Worm (Caenorhabditis elegans) whole organism, L3 larva: Measurements from ENCODE around the gene fbxb-54.

Experiments
- ZK546.5 ChIP-seq: sonication (generic microtip); optimal IDR thresholded peaks from 2 replicates; lab custom pipeline; 2017; ENCODE audit warnings: missing biosample characterization, missing genetic modification characterization
- aly-2 ChIP-seq: fragments of 150-350 bp; optimal IDR thresholded peaks from 2 replicates; lab custom pipeline; 2014; ENCODE audit warnings: missing biosample characterization, missing genetic modification characterization
- ceh-16 ChIP-seq: sonication (generic microtip); optimal IDR thresholded peaks from 2 replicates; lab custom pipeline; 2017; ENCODE audit warnings: missing biosample characterization, missing genetic modification characterization
- ceh-28 ChIP-seq: fragments of 150-350 bp; optimal IDR thresholded peaks from 2 replicates; lab custom pipeline; 2014; ENCODE audit warnings: missing biosample characterization, missing genetic modification reagents, missing genetic modification characterization
- ceh-82 ChIP-seq: fragments of 150-350 bp; optimal IDR thresholded peaks from 2 replicates; lab custom pipeline; 2014; ENCODE audit warnings: missing biosample characterization, missing genetic modification characterization
- ceh-9 ChIP-seq: sonication (generic microtip); optimal IDR thresholded peaks from 2 replicates; lab custom pipeline; 2018; ENCODE audit warnings: missing biosample characterization, missing genetic modification characterization
- daf-12 ChIP-seq: fragments of 150-350 bp; optimal IDR thresholded peaks from 2 replicates; lab custom pipeline; 2014; ENCODE audit warnings: missing biosample characterization, missing genetic modification reagents, missing genetic modification characterization
- egl-5 ChIP-seq: fragments of 150-350 bp; optimal IDR thresholded peaks from 2 replicates; lab custom pipeline; 2017; ENCODE audit warnings: missing biosample characterization, missing genetic modification reagents, missing genetic modification characterization, inconsistent platforms
- elt-1 ChIP-seq: fragments of 150-350 bp; optimal IDR thresholded peaks from 2 replicates; lab custom pipeline; 2014; ENCODE audit warnings: missing biosample characterization, missing genetic modification characterization
- elt-2 ChIP-seq: sonication (generic microtip); optimal IDR thresholded peaks from 2 replicates; lab custom pipeline; 2016; ENCODE audit warnings: missing genetic modification reagents, mild to moderate bottlenecking, missing genetic modification characterization, missing compliant biosample characterization
- elt-3 ChIP-seq, 3 experiments: fragments of 150-350 bp in 1 of 3; sonication (generic microtip) in 2 of 3; optimal IDR thresholded peaks; 2 replicates in 2 of 3; 4 replicates in 1 of 3; lab custom pipeline; 2014 to 2017; ENCODE audit warnings: missing biosample characterization in 3 of 3, missing genetic modification characterization in 3 of 3
- fos-1 ChIP-seq: fragments of 150-350 bp; optimal IDR thresholded peaks from 2 replicates; lab custom pipeline; 2014; ENCODE audit warnings: missing biosample characterization, missing genetic modification characterization
- hmg-11 ChIP-seq: sonication (generic microtip); optimal IDR thresholded peaks from 2 replicates; lab custom pipeline; 2016; ENCODE audit warnings: missing genetic modification characterization, missing compliant biosample characterization
- jun-1 ChIP-seq: fragments of 150-350 bp; optimal IDR thresholded peaks from 2 replicates; lab custom pipeline; 2014; ENCODE audit warnings: missing biosample characterization, missing genetic modification reagents, missing genetic modification characterization
- lin-15B ChIP-seq: fragments of 150-350 bp; optimal IDR thresholded peaks from 2 replicates; lab custom pipeline; 2014; ENCODE audit warnings: missing biosample characterization, missing genetic modification characterization
- lin-39 ChIP-seq: fragments of 150-350 bp; optimal IDR thresholded peaks from 2 replicates; lab custom pipeline; 2018; ENCODE audit warnings: missing biosample characterization, missing genetic modification reagents, missing genetic modification characterization
- lsy-12 ChIP-seq: sonication (generic microtip); optimal IDR thresholded peaks from 2 replicates; lab custom pipeline; 2016; ENCODE audit warnings: mild to moderate bottlenecking, missing genetic modification characterization, missing compliant biosample characterization
- mdl-1 ChIP-seq: fragments of 150-350 bp; optimal IDR thresholded peaks from 2 replicates; lab custom pipeline; 2014; ENCODE audit warnings: missing biosample characterization, missing genetic modification characterization
- nfya-1 ChIP-seq: sonication (generic microtip); optimal IDR thresholded peaks from 2 replicates; lab custom pipeline; 2017; ENCODE audit warnings: missing genetic modification characterization, mild to moderate bottlenecking, missing compliant biosample characterization, antibody characterized with exemption, moderate library complexity; ENCODE audit not compliant: insufficient read depth
- nhr-11 ChIP-seq: fragments of 150-350 bp; optimal IDR thresholded peaks from 2 replicates; lab custom pipeline; 2014; ENCODE audit warnings: missing biosample characterization, missing genetic modification characterization
- nhr-23 ChIP-seq: fragments of 150-350 bp; optimal IDR thresholded peaks from 2 replicates; lab custom pipeline; 2014; ENCODE audit warnings: missing biosample characterization, missing genetic modification reagents, missing genetic modification characterization
- nhr-28 ChIP-seq: fragments of 150-350 bp; optimal IDR thresholded peaks from 2 replicates; lab custom pipeline; 2014; ENCODE audit warnings: missing biosample characterization, missing genetic modification characterization
- nhr-43 ChIP-seq: sonication (generic microtip); optimal IDR thresholded peaks from 2 replicates; lab custom pipeline; 2016; ENCODE audit warnings: mild to moderate bottlenecking, missing genetic modification characterization, missing compliant biosample characterization; ENCODE audit not compliant: poor library complexity, severe bottlenecking
- nhr-67 ChIP-seq: fragments of 150-350 bp; optimal IDR thresholded peaks from 2 replicates; lab custom pipeline; 2014; ENCODE audit warnings: missing biosample characterization, missing genetic modification characterization
- nhr-76 ChIP-seq: fragments of 150-350 bp; sonication (generic microtip); optimal IDR thresholded peaks from 5 replicates; lab custom pipeline; 2014; ENCODE audit warnings: missing biosample characterization, missing genetic modification characterization
- nhr-77 ChIP-seq: fragments of 150-350 bp; optimal IDR thresholded peaks from 2 replicates; lab custom pipeline; 2014; ENCODE audit warnings: missing biosample characterization, missing genetic modification characterization
- pha-4 ChIP-seq: fragments of 150-350 bp; optimal IDR thresholded peaks from 2 replicates; lab custom pipeline; 2014; ENCODE audit warnings: missing biosample characterization, missing genetic modification reagents, missing genetic modification characterization
- pqm-1 ChIP-seq: fragments of 150-350 bp; optimal IDR thresholded peaks from 2 replicates; lab custom pipeline; 2017; ENCODE audit warnings: missing biosample characterization, missing genetic modification characterization, inconsistent platforms
- snpc-4 ChIP-seq: fragments of 150-350 bp; optimal IDR thresholded peaks from 2 replicates; lab custom pipeline; 2014; ENCODE audit warnings: missing biosample characterization, missing genetic modification characterization
- unc-39 ChIP-seq: sonication (generic microtip); optimal IDR thresholded peaks from 4 replicates; lab custom pipeline; 2017; ENCODE audit warnings: missing biosample characterization, missing genetic modification characterization
- unc-62 ChIP-seq: fragments of 150-350 bp; sonication (generic microtip); optimal IDR thresholded peaks from 4 replicates; lab custom pipeline; 2014; ENCODE audit warnings: missing biosample characterization, missing genetic modification reagents, missing genetic modification characterization

Gene fbxb-54

ce11 chrII:1589845-1590244 lies 33.7 kb upstream of the fbxb-54 start, which contains the start of gene T07H3.7:
T07H3.7 (minus strand) TSS chrII:1589945.
- no peak for TF ChIP-seq ceh-9 (tag; lab: Kevin White, UChicago)
- no peak for TF ChIP-seq lin-39 (tag; lab: Kevin White, UChicago)
- no peak for TF ChIP-seq snpc-4 (tag; lab: Kevin White, UChicago)
- TF ChIP-seq unc-62 (GFP tag; lab: Kevin White, UChicago), result no peak
- no peak for TF ChIP-seq nhr-28 (tag; lab: Kevin White, UChicago)
- no peak for TF ChIP-seq mdl-1 (tag; lab: Kevin White, UChicago)
- TF ChIP-seq nhr-23 (tag; lab: Kevin White, UChicago), result no peak

- TF ChIP-seq ceh-16 (tag; lab: Kevin White, UChicago), result no peak
- no peak for TF ChIP-seq lin-39 (tag; lab: Kevin White, UChicago)
Measured at ce11 chrII:1586305-1586704, 30.2 kb upstream of the fbxb-54 start, which contains the start of gene T07H3.8. T07H3.8 (plus strand) TSS chrII:1586605.

ce11 chrII:1584140-1584539 lies 28.0 kb upstream of the fbxb-54 start, which contains the start of gene clec-21:
clec-21 (minus strand) TSS chrII:1584240.
- TF ChIP-seq daf-12 (no peak), nhr-11 (tag; lab: Kevin White, UChicago) (no peak), lsy-12 (tag; lab: Kevin White, UChicago) (no peak), elt-1 (tag; lab: Kevin White, UChicago) (no peak), unc-62 (GFP tag; lab: Kevin White, UChicago) (no peak), egl-5 (tag; lab: Kevin White, UChicago) (no peak), elt-2 (tag; lab: Kevin White, UChicago) (no peak), mdl-1 (tag; lab: Kevin White, UChicago) (no peak), lin-39 (tag; lab: Kevin White, UChicago) (no peak), ceh-16 (tag; lab: Kevin White, UChicago) (no peak), unc-39 (tag; lab: Kevin White, UChicago) (no peak), hmg-11 (tag; lab: Kevin White, UChicago) (no peak), lin-15B (tag; lab: Kevin White, UChicago) (no peak), nhr-67 (no peak)

DNA sequence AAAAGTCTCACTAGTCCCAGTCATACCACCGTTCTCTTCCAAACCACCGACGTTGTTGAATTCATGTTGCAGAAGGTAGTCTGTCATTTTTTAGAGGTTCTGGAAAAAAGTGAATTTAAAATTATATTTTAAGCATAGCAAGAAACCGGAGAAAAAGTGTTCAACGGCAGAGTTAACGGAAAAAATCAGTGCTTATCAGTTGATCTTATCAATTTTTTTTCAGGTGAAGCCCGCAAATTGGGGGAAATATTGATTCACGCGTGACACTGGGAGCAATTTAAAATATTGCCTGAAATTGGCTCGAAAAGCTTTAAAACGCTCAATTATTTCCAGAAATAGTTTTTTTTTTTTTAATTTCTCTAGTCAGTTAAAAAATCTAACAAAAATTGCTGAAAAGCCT lies 23.8 kb upstream of the fbxb-54 start, which contains the start of gene math-38:
TSS of gene math-38 (minus strand) at position 101 of the 400 bp plus-strand sequence.
- TF ChIP-seq elt-2 (tag; lab: Kevin White, UChicago) (peak; percentile 56), elt-1 (tag; lab: Kevin White, UChicago) (no peak)

ce11 chrII:1576772-1577171 lies 20.7 kb upstream of the fbxb-54 start:
- TF ChIP-seq jun-1 (tag; lab: Kevin White, UChicago) (peak; percentile 21), lin-15B (tag; lab: Kevin White, UChicago) (no peak), ceh-82 (tag; lab: Kevin White, UChicago) (no peak), pqm-1 (tag; lab: Kevin White, UChicago) (peak; percentile 68), snpc-4 (tag; lab: Kevin White, UChicago) (no peak), unc-39 (tag; lab: Kevin White, UChicago) (no peak), ceh-28 (tag; lab: Kevin White, UChicago) (no peak), aly-2 (tag; lab: Kevin White, UChicago) (no peak), pha-4 (tag; lab: Kevin White, UChicago) (no peak), lsy-12 (tag; lab: Kevin White, UChicago) (no peak), elt-2 (tag; lab: Kevin White, UChicago) (peak; percentile 82), nhr-43 (tag; lab: Kevin White, UChicago) (no peak), elt-1 (tag; lab: Kevin White, UChicago) (no peak), mdl-1 (tag; lab: Kevin White, UChicago) (no peak)

- no peak for TF ChIP-seq lin-39 (tag; lab: Kevin White, UChicago)
- no peak for TF ChIP-seq elt-3 (tag; optimal IDR thresholded peaks at IDR 0.05; lab: Kevin White, UChicago)
- TF ChIP-seq nhr-76 (tag; lab: Kevin White, UChicago), result no peak
- TF ChIP-seq pqm-1 (tag; lab: Kevin White, UChicago), result no peak
- TF ChIP-seq lsy-12 (tag; lab: Kevin White, UChicago), result no peak
- TF ChIP-seq fos-1 (tag; lab: Kevin White, UChicago), result no peak
- TF ChIP-seq jun-1 (tag; lab: Kevin White, UChicago), result no peak
- no peak for TF ChIP-seq elt-2 (tag; lab: Kevin White, UChicago)
- no peak for TF ChIP-seq elt-1 (tag; lab: Kevin White, UChicago)
- TF ChIP-seq nhr-23 (tag; lab: Kevin White, UChicago), result no peak
- TF ChIP-seq nhr-77 (tag; lab: Kevin White, UChicago), result no peak
- no peak for TF ChIP-seq ZK546.5 (tag; lab: Kevin White, UChicago)
- no peak for TF ChIP-seq hmg-11 (tag; lab: Kevin White, UChicago)
- no peak for TF ChIP-seq nfya-1 (tag; lab: Kevin White, UChicago)
Measured at ce11 chrII:1576030-1576429, 19.9 kb upstream of the fbxb-54 start, which contains the start of gene K05F6.10. K05F6.10 (minus strand) TSS chrII:1576130.
